Fruit fly (Drosophila melanogaster): ENCODE measurements around the gene CG14439.

DNA sequence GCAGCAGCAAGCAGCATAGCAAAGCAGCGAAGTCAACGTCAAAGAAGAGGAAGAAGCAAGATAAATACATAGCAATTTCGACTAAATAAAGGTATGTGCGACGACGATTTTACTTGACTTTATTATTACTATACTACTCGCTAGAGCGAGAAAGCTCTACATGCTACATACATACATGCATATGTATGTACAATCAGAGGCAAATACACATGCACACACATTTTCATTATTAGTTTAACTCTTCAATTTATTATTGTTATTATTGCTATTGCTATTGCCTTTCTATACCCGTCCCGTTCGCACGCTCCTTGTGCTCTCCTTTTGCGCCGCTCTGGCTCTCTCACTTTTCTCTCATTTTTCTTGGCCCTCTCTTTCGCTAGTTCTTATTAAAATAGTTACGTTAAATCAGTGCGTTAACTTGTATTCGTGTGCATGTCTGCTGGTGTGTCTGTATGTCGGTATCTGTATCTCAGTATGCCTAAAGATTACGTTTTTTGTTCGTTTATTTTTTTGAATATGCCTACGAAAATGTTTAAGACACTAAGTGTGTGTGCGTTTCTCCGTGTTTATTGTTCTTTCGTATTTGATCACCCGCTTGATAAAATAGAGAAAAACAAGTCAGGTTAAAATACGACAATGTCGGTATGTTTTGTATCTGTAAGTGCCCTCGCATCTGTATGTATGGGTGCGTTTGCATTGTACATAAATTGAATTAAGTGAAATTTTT is 46.9 kb upstream of the CG14439 start:
- TF ChIP-seq CTCF (optimal IDR thresholded peaks at IDR 0.05) = no peak
- TF ChIP-seq CG8478 (optimal IDR thresholded peaks at IDR 0.05) = no peak
